Worm (Caenorhabditis elegans) whole organism, early embryonic: Measurements from ENCODE around the gene dna-2.
A peak's percentile ranks its signal among the peaks of the same experiment; 100 is the strongest.

Experiments
- B0310.2 ChIP-seq: sonication (generic microtip); optimal IDR thresholded peaks from 2 replicates; lab custom pipeline; 2016; ENCODE audit warnings: mild to moderate bottlenecking, missing genetic modification characterization, missing compliant biosample characterization
- F13C5.2 ChIP-seq: sonication (generic microtip); optimal IDR thresholded peaks from 2 replicates; lab custom pipeline; 2017; ENCODE audit warnings: mild to moderate bottlenecking, missing genetic modification characterization, inconsistent platforms, missing compliant biosample characterization
- aly-1 ChIP-seq: sonication (generic microtip); optimal IDR thresholded peaks from 2 replicates; lab custom pipeline; 2016; ENCODE audit warnings: missing genetic modification characterization, missing compliant biosample characterization
- ama-1 ChIP-seq: fragments of 150-350 bp; optimal IDR thresholded peaks from 2 replicates; lab custom pipeline; 2014
- ceh-13 ChIP-seq: fragments of 200-800 bp; sonication (Bioruptor generic); optimal IDR thresholded peaks from 2 replicates; lab custom pipeline; 2018; ENCODE audit warnings: mild to moderate bottlenecking, missing genetic modification characterization, missing compliant biosample characterization
- ceh-36 ChIP-seq: sonication (generic microtip); optimal IDR thresholded peaks from 2 replicates; lab custom pipeline; 2016; ENCODE audit warnings: missing genetic modification characterization, inconsistent platforms, missing compliant biosample characterization
- ets-7 ChIP-seq: sonication (generic microtip); optimal IDR thresholded peaks from 2 replicates; lab custom pipeline; 2016; ENCODE audit warnings: missing genotype, missing genetic modification characterization, missing compliant biosample characterization
- flt-1 ChIP-seq: fragments of 200-800 bp; sonication (Bioruptor generic); IDR thresholded peaks from 2 replicates; pipeline ENCODE4 v1.3.6; 2022; ENCODE audit warnings: missing genetic modification characterization, missing compliant biosample characterization
- hmbx-1 ChIP-seq: sonication (generic microtip); optimal IDR thresholded peaks from 2 replicates; lab custom pipeline; 2016; ENCODE audit warnings: mild to moderate bottlenecking, missing genetic modification characterization, missing compliant biosample characterization
- hmg-4 ChIP-seq: fragments of 200-800 bp; sonication (Bioruptor generic); optimal IDR thresholded peaks from 2 replicates; lab custom pipeline; 2018; ENCODE audit warnings: mild to moderate bottlenecking, missing genetic modification characterization, missing compliant biosample characterization
- hnd-1 ChIP-seq: sonication (generic microtip); optimal IDR thresholded peaks from 2 replicates; lab custom pipeline; 2016; ENCODE audit warnings: missing genetic modification characterization, missing compliant biosample characterization
- pes-1 ChIP-seq: fragments of 200-800 bp; sonication (Bioruptor generic); IDR thresholded peaks from 2 replicates; pipeline ENCODE4 v1.3.6; 2022; ENCODE audit warnings: missing genetic modification reagents, missing genetic modification characterization, missing compliant biosample characterization
- scrt-1 ChIP-seq: fragments of 200-800 bp; sonication (Bioruptor generic); IDR thresholded peaks from 2 replicates; pipeline ENCODE4 v1.3.6; 2022; ENCODE audit warnings: missing genetic modification characterization, missing compliant biosample characterization
- sea-1 ChIP-seq: fragments of 200-800 bp; sonication (Bioruptor generic); conservative IDR thresholded peaks from 2 replicates; pipeline ENCODE4 v1.3.6; 2022; ENCODE audit warnings: missing genetic modification characterization, missing compliant biosample characterization
- tbx-11 ChIP-seq: fragments of 200-800 bp; sonication (Bioruptor generic); IDR thresholded peaks from 2 replicates; pipeline ENCODE4 v1.3.6; 2022; ENCODE audit warnings: missing genetic modification characterization, missing compliant biosample characterization
- tbx-37 ChIP-seq: fragments of 200-800 bp; sonication (Bioruptor generic); conservative IDR thresholded peaks from 2 replicates; pipeline ENCODE4 v1.3.6; 2022; ENCODE audit warnings: missing genetic modification reagents, missing genetic modification characterization, missing compliant biosample characterization
- tra-4 ChIP-seq: sonication (generic microtip); optimal IDR thresholded peaks from 2 replicates; lab custom pipeline; 2017; ENCODE audit warnings: missing genetic modification characterization, missing compliant biosample characterization

Gene dna-2

DNA sequence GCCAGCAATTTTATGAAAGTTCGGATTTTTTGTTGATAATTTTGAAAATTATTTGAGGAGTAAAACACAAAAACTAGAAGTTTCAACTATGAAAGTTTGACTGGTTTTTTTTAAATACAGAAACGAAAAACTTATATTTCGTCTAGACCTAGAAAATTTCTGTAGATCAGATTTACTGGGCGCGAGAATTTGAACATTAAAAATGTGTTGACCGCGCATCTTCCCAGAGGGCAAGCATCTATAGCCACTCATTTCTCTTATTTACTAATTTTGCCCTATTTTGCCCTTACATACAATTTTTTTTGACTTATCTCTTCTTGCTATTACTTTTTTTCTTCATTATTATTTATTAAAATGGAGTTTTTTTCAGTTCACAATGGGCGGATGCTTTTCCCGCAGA, 30.7 kb downstream of the dna-2 start, which contains the start of gene F43G6.10:
Gene F43G6.10, plus strand, starts transcription at position 371 of the 400 bp plus-strand sequence.
- TF ChIP-seq ets-7 (tag; lab: Kevin White, UChicago) = no peak
- TF ChIP-seq scrt-1 (GFP tag; lab: Robert Waterston, UW) = no peak
- no peak for TF ChIP-seq tbx-11
- TF ChIP-seq F13C5.2 (tag; lab: Kevin White, UChicago) = no peak
- no peak for TF ChIP-seq ama-1

DNA sequence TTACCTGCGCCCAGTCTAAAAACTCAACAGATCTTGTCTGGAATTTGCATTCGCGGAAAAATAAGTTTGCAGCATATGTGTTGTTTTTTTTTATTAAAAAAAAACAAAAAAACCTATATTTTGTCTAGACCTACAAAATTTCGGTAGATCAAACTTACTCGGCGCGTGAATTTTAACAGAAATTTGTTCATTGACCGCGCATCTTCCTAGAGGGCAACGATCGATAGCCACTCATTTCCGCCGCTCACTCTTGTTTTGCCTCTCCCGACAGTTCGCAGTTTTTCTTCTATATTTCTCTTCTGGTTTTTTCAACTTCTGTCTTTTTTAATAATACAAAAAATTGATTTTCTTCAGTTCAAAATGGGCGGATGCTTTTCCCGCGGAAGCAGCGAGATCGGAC, 32.2 kb downstream of the dna-2 start, which contains the start of gene F43G6.7:
Gene F43G6.7, plus strand, starts transcription at position 355 of the 400 bp plus-strand sequence.
- no peak for TF ChIP-seq B0310.2 (tag; lab: Kevin White, UChicago)
- no peak for TF ChIP-seq ceh-36 (tag; lab: Kevin White, UChicago)
- TF ChIP-seq scrt-1 (GFP tag; lab: Robert Waterston, UW) = no peak
- TF ChIP-seq ets-7 (tag; lab: Kevin White, UChicago) = no peak
- no peak for TF ChIP-seq hnd-1 (tag; lab: Kevin White, UChicago)
- no peak for TF ChIP-seq F13C5.2 (tag; lab: Kevin White, UChicago)
- TF ChIP-seq hmbx-1 (tag; lab: Kevin White, UChicago) = no peak
- no peak for TF ChIP-seq tbx-11
- no peak for TF ChIP-seq pes-1
- no peak for TF ChIP-seq tbx-37 (GFP tag; lab: Robert Waterston, UW)
- TF ChIP-seq flt-1 (GFP tag; lab: Robert Waterston, UW) = no peak

ce11 chrII:11811241-11811640, 33.0 kb downstream of the dna-2 start:
- TF ChIP-seq hmg-4 (no peak), ceh-36 (tag; lab: Kevin White, UChicago) (no peak), F13C5.2 (tag; lab: Kevin White, UChicago) (no peak), aly-1 (tag; lab: Kevin White, UChicago) (no peak), hnd-1 (tag; lab: Kevin White, UChicago) (no peak), sea-1 (GFP tag; lab: Robert Waterston, UW) (no peak), tra-4 (tag; lab: Kevin White, UChicago) (no peak), pes-1 (no peak), B0310.2 (tag; lab: Kevin White, UChicago) (no peak), ama-1 (no peak), flt-1 (GFP tag; lab: Robert Waterston, UW) (no peak), scrt-1 (GFP tag; lab: Robert Waterston, UW) (no peak), tbx-37 (GFP tag; lab: Robert Waterston, UW) (no peak), ceh-13 (GFP tag; lab: Kevin White, UChicago) (no peak), tbx-11 (no peak), hmbx-1 (tag; lab: Kevin White, UChicago) (no peak), ets-7 (tag; lab: Kevin White, UChicago) (no peak)

DNA sequence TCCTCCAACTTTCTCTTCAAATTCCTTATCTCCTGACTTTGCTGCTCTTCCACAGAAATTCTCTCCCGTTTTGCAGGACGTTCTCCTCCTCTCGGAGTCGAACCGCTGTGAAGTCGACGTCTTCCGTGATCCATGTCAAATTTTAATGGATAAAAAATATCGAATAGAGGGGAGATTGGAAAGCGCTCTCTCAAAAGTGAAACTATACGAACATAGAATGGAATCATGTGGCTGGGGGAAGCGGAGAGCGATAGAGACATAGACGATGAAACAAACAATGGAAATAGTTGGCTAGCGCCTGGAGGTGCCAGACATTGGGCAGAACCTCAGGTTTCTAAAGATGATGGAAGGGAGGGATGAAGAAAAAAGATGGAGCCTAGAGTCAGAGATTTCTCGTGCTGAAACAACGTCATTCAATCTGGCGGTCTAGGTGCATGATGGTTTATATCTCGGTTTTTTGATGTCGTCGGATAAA, 35.7 kb downstream of the dna-2 start, which contains the start of gene F43G6.8:
Gene F43G6.8, minus strand, starts transcription at position 198 of the 475 bp plus-strand sequence.
- TF ChIP-seq hmg-4 = peak; percentile 37
- TF ChIP-seq flt-1 (GFP tag; lab: Robert Waterston, UW) = no peak

- TF ChIP-seq ceh-36 (tag; lab: Kevin White, UChicago) (no peak), ets-7 (tag; lab: Kevin White, UChicago) (no peak), flt-1 (GFP tag; lab: Robert Waterston, UW) (no peak)
Observed at ce11 chrII:11816014-11816413, 37.8 kb downstream of the dna-2 start.

DNA sequence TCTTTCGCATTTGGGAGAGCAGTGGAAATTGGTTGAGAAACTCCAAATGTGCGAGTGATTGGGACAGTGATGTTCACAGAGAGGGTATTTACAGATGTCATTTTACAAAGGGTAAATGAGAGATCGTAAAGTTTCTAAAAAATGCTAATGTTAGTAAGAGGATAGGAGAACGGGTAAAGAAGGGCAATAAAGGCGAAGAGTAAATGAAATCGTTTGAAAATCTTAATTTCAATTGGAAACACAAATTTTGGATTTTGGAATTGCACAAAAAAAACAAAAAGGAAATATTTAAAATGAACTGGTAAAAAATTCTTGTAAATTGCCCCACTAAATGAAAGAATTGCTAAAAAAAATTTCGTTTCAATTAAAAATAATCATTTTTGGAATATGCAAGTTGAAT, 38.2 kb downstream of the dna-2 start, which contains the start of gene pap-3:
Gene pap-3, minus strand, starts transcription at position 101 of the 400 bp plus-strand sequence.
- TF ChIP-seq B0310.2 (tag; lab: Kevin White, UChicago) = no peak
- TF ChIP-seq hmbx-1 (tag; lab: Kevin White, UChicago) = no peak
- TF ChIP-seq hnd-1 (tag; lab: Kevin White, UChicago) = no peak
- TF ChIP-seq sea-1 (GFP tag; lab: Robert Waterston, UW) = no peak
- no peak for TF ChIP-seq tra-4 (tag; lab: Kevin White, UChicago)
- TF ChIP-seq pes-1 = no peak
- TF ChIP-seq ets-7 (tag; lab: Kevin White, UChicago) = no peak
- no peak for TF ChIP-seq ceh-36 (tag; lab: Kevin White, UChicago)
- no peak for TF ChIP-seq ama-1
- TF ChIP-seq F13C5.2 (tag; lab: Kevin White, UChicago) = no peak
- no peak for TF ChIP-seq scrt-1 (GFP tag; lab: Robert Waterston, UW)

DNA sequence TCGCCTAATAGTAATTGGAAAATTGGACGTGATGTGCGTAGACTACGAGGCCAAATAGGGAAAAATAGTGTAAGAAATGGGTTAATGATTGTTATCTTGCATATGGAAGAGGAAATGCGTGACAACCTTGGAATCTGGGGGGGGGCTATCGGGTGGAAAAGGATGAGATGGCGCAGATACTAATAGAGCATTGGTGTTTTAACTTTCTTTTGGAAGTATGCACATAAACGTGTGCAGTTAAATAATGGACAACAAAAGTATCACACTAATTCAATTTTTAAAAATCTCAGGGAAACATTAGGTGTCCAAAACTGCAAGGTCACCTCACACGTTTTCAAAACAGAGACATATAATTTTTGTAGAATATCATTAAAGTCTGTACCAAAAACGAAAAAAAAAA, 41.6 kb downstream of the dna-2 start, which contains the start of gene Y6D1A.2:
Gene Y6D1A.2, minus strand, starts transcription at position 101 of the 400 bp plus-strand sequence.
- TF ChIP-seq ets-7 (tag; lab: Kevin White, UChicago) (no peak), tra-4 (tag; lab: Kevin White, UChicago) (no peak), sea-1 (GFP tag; lab: Robert Waterston, UW) (no peak), hnd-1 (tag; lab: Kevin White, UChicago) (no peak), hmbx-1 (tag; lab: Kevin White, UChicago) (no peak), ceh-36 (tag; lab: Kevin White, UChicago) (no peak), tbx-37 (GFP tag; lab: Robert Waterston, UW) (no peak), scrt-1 (GFP tag; lab: Robert Waterston, UW) (no peak), ceh-13 (GFP tag; lab: Kevin White, UChicago) (no peak), hmg-4 (no peak)
